Worm (Caenorhabditis elegans) whole organism, L3 larva: ENCODE measurements around the gene grd-1.

Source experiments
- fkh-10 ChIP-seq: sonication (generic microtip); optimal IDR thresholded peaks from 2 replicates; lab custom pipeline; 2017; ENCODE audit warnings: missing biosample characterization, missing genetic modification reagents, missing genetic modification characterization
- nhr-237 ChIP-seq: fragments of 150-350 bp; optimal IDR thresholded peaks from 2 replicates; lab custom pipeline; 2014; ENCODE audit warnings: missing biosample characterization, missing genetic modification characterization
- snpc-4 ChIP-seq: fragments of 150-350 bp; optimal IDR thresholded peaks from 2 replicates; lab custom pipeline; 2014; ENCODE audit warnings: missing biosample characterization, missing genetic modification characterization

- TF ChIP-seq fkh-10 (no peak), snpc-4 (tag; lab: Kevin White, UChicago) (no peak), nhr-237 (no peak)
Observed at ce11 chrX:11122412-11122811, 13.2 kb downstream of the grd-1 start.
